Fruit fly (Drosophila melanogaster) whole organism, wandering third instar larva: ENCODE measurements around the gene dlp.

Experiments used
- Dfd ChIP-seq: fragments of >200 bp; optimal IDR thresholded peaks from 2 replicates; lab custom pipeline; 2017; ENCODE audit warnings: missing biosample characterization, missing genetic modification characterization
- GATAd ChIP-seq: sonication (Bioruptor generic); optimal IDR thresholded peaks from 2 replicates; lab custom pipeline; 2016; ENCODE audit warnings: missing biosample characterization, missing genetic modification characterization
- Hnf4 ChIP-seq: fragments of 200-800 bp; sonication (Bioruptor generic); optimal IDR thresholded peaks from 2 replicates; lab custom pipeline; 2016; ENCODE audit warnings: missing biosample characterization, mild to moderate bottlenecking, missing genetic modification characterization
- Hr78 ChIP-seq: fragments of >200 bp; optimal IDR thresholded peaks from 2 replicates; lab custom pipeline; 2017; ENCODE audit warnings: missing biosample characterization, missing genetic modification characterization
- Myc ChIP-seq: fragments of >200 bp; optimal IDR thresholded peaks from 2 replicates; lab custom pipeline; 2017
- Rel ChIP-seq, 2 experiments: fragments of 200-800 bp; sonication (Bioruptor generic) in 1 of 2; optimal IDR thresholded peaks; 2 replicates in 1 of 2; 3 replicates in 1 of 2; lab custom pipeline; 2016 to 2019; ENCODE audit warnings: mild to moderate bottlenecking in 2 of 2, missing biosample characterization in 2 of 2, missing genetic modification characterization in 2 of 2, moderate library complexity in 1 of 2
- lola ChIP-seq: fragments of >200 bp; optimal IDR thresholded peaks from 2 replicates; lab custom pipeline; 2017; ENCODE audit warnings: missing biosample characterization, missing genetic modification characterization
- psq ChIP-seq: fragments of 200-800 bp; sonication (Bioruptor generic); optimal IDR thresholded peaks from 3 replicates; lab custom pipeline; 2017; ENCODE audit warnings: missing biosample characterization, mild to moderate bottlenecking, missing genetic modification characterization, moderate library complexity
- tai ChIP-seq: sonication (Bioruptor generic); optimal IDR thresholded peaks from 2 replicates; lab custom pipeline; 2016; ENCODE audit warnings: missing biosample characterization, missing genetic modification characterization

dm6 chr3L:14641969-14642485 is 9.6 kb downstream of the dlp start:
- TF ChIP-seq GATAd (GFP tag; lab: Kevin White, UChicago) = no peak
- TF ChIP-seq Hr78 (GFP tag; lab: Kevin White, UChicago) = no peak
- no peak for TF ChIP-seq Myc (lab: Kevin White, UChicago)
- TF ChIP-seq Hnf4 (GFP tag; lab: Kevin White, UChicago) = no peak
- no peak for TF ChIP-seq lola (GFP tag; lab: Kevin White, UChicago)
- TF ChIP-seq Dfd (GFP tag; lab: Kevin White, UChicago) = no peak
- TF ChIP-seq Rel (GFP tag; optimal IDR thresholded peaks at IDR 0.05; lab: Kevin White, UChicago) = no peak
- no peak for TF ChIP-seq Rel (tag; optimal IDR thresholded peaks at IDR 0.05; lab: Kevin White, UChicago)
- TF ChIP-seq tai (GFP tag; lab: Kevin White, UChicago) = no peak
- no peak for TF ChIP-seq psq (GFP tag; lab: Kevin White, UChicago)
